Fruit fly (Drosophila melanogaster): Measurements from ENCODE around the gene wor.

DNA sequence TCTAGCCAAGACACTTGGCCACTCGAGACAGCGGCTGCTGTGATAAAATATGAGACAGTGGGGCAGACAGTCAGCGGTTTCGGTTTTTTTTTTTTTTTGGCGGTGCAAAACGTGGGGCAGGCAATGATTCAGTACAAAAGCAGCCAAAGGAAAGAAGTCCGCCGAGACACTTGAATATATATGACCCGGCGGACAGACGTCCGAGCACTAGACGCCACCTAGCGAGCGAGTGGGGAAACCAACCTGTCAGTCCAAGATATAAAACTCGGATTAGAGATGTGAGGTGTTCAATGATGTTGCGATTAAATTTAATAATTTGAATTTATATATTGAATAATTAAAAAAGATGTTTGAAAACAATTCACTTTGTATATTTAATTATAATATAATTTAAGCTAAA, 13.6 kb upstream of the wor start:
- TF ChIP-seq rib (GFP tag; IDR thresholded peaks at IDR 0.05), result no peak
- no peak for TF ChIP-seq jigr1 (GFP tag; IDR thresholded peaks at IDR 0.05)

Data from whole organism, embryonic.